Fruit fly (Drosophila melanogaster): Measurements from ENCODE around the gene Hexim.

dm6 chr3R:14657605-14657910 lies 1.7 kb upstream of the Hexim start:
- TF ChIP-seq rn (GFP tag; IDR thresholded peaks at IDR 0.05) (no peak), CG13204 (GFP tag; optimal IDR thresholded peaks at IDR 0.05) (no peak), CG15710 (tag; optimal IDR thresholded peaks at IDR 0.05) (no peak), Ets98B (GFP tag; IDR thresholded peaks at IDR 0.05) (no peak), CG17806 (tag; optimal IDR thresholded peaks at IDR 0.05) (no peak), Snoo (tag; optimal IDR thresholded peaks at IDR 0.05) (no peak), gl (tag; optimal IDR thresholded peaks at IDR 0.05) (no peak), D1 (tag; optimal IDR thresholded peaks at IDR 0.05) (no peak), fd96Ca (GFP tag; IDR thresholded peaks at IDR 0.05) (no peak), EcR (GFP tag; optimal IDR thresholded peaks at IDR 0.05) (no peak), CG14655 (GFP tag; optimal IDR thresholded peaks at IDR 0.05) (no peak), CG4496 (GFP tag; IDR thresholded peaks at IDR 0.05) (no peak), CG9948 (tag; optimal IDR thresholded peaks at IDR 0.05) (no peak), CG10348 (GFP tag; IDR thresholded peaks at IDR 0.05) (no peak)
